Worm (Caenorhabditis elegans): ENCODE results near the gene clec-6.

Gene clec-6

ce11 chrIII:4917960-4918712 lies 30.9 kb upstream of the clec-6 start, which contains the start of gene rpb-8 (continued):
- TF ChIP-seq repo-1 (tag; optimal IDR thresholded peaks at IDR 0.05) = no peak
- peak in 1 of 3 experiments; percentile 72 for TF ChIP-seq lin-35 (GFP tag; optimal IDR thresholded peaks at IDR 0.05)
- no peak for TF ChIP-seq tlf-1 (GFP tag; optimal IDR thresholded peaks at IDR 0.05)
- peak; percentile 52 for TF ChIP-seq F23B12.7 (tag; optimal IDR thresholded peaks at IDR 0.05; ENCODE audit: insufficient read depth)
- no peak for TF ChIP-seq B0019.2 (GFP tag; conservative IDR thresholded peaks at IDR 0.05)
- TF ChIP-seq pha-4 (tag; optimal IDR thresholded peaks at IDR 0.05) = no peak
- TF ChIP-seq attf-6 (GFP tag; IDR thresholded peaks at IDR 0.05) = no peak
- TF ChIP-seq pbrm-1 (GFP tag; IDR thresholded peaks at IDR 0.05) = no peak
- TF ChIP-seq ztf-25 (GFP tag; IDR thresholded peaks at IDR 0.05) = no peak
- TF ChIP-seq lir-1 (GFP tag; conservative IDR thresholded peaks at IDR 0.05) = no peak
- TF ChIP-seq cebp-1 (GFP tag; IDR thresholded peaks at IDR 0.05) = no peak
- peak; percentile 80 for TF ChIP-seq cebp-1 (tag; optimal IDR thresholded peaks at IDR 0.05)
- no peak for TF ChIP-seq F10E7.11 (tag; optimal IDR thresholded peaks at IDR 0.05)
- TF ChIP-seq zim-3 (tag; optimal IDR thresholded peaks at IDR 0.05) = no peak
- no peak for TF ChIP-seq gei-17 (GFP tag; optimal IDR thresholded peaks at IDR 0.05)
- peak; percentile 83 for TF ChIP-seq F33H1.4 (GFP tag; IDR thresholded peaks at IDR 0.05)
- TF ChIP-seq ZK185.1 (tag; optimal IDR thresholded peaks at IDR 0.05; ENCODE audit: poor library complexity, severe bottlenecking) = no peak
- TF ChIP-seq K12H6.12 (tag; optimal IDR thresholded peaks at IDR 0.05) = no peak
- TF ChIP-seq attf-3 (GFP tag; conservative IDR thresholded peaks at IDR 0.05) = no peak
- peak; percentile 71; the same call in 1 of the 2 replicates for TF ChIP-seq ztf-28 (GFP tag; IDR thresholded peaks at IDR 0.05)
- TF ChIP-seq F22D6.2 (tag; optimal IDR thresholded peaks at IDR 0.05) = no peak
- no peak for TF ChIP-seq hmg-20 (GFP tag; IDR thresholded peaks at IDR 0.05)
- no peak for TF ChIP-seq mxl-1 (tag; optimal IDR thresholded peaks at IDR 0.05)
- TF ChIP-seq lin-40 (tag; optimal IDR thresholded peaks at IDR 0.05) = no peak
- TF ChIP-seq Y67H2A.10 (GFP tag; conservative IDR thresholded peaks at IDR 0.05) = no peak
- no peak for TF ChIP-seq tbp1 (GFP tag; optimal IDR thresholded peaks at IDR 0.05)
- no peak for TF ChIP-seq lsy-27 (tag; optimal IDR thresholded peaks at IDR 0.05; ENCODE audit: borderline replicate concordance, insufficient read depth)
- no peak for TF ChIP-seq nhr-27 (tag; optimal IDR thresholded peaks at IDR 0.05)
- TF ChIP-seq rec-8 (tag; optimal IDR thresholded peaks at IDR 0.05) = no peak
- TF ChIP-seq F39B2.1 (GFP tag; IDR thresholded peaks at IDR 0.05) = no peak
- TF ChIP-seq ztf-18 (tag; optimal IDR thresholded peaks at IDR 0.05) = no peak
- no peak for TF ChIP-seq mes-4 (tag; optimal IDR thresholded peaks at IDR 0.05)
- TF ChIP-seq sptf-2 (GFP tag; optimal IDR thresholded peaks at IDR 0.05) = no peak
- no peak for TF ChIP-seq madf-10 (tag; optimal IDR thresholded peaks at IDR 0.05)
- TF ChIP-seq K11D2.4 (GFP tag; IDR thresholded peaks at IDR 0.05) = no peak
- TF ChIP-seq tbx-9 (tag; optimal IDR thresholded peaks at IDR 0.05; ENCODE audit: borderline replicate concordance) = no peak
- no peak for TF ChIP-seq madf-8 (GFP tag; conservative IDR thresholded peaks at IDR 0.05)
- no peak for TF ChIP-seq zfh-2 (GFP tag; conservative IDR thresholded peaks at IDR 0.05)
- TF ChIP-seq lsl-1 (GFP tag; optimal IDR thresholded peaks at IDR 0.05) = peak; percentile 13
- TF ChIP-seq ztf-6 (GFP tag; IDR thresholded peaks at IDR 0.05) = no peak
- TF ChIP-seq nfya-1 (tag; optimal IDR thresholded peaks at IDR 0.05; ENCODE audit: borderline replicate concordance, insufficient read depth) = no peak
- TF ChIP-seq ceh-91 (GFP tag; IDR thresholded peaks at IDR 0.05) = 0 out of 2 replicates have a peak, but pooled peaks have one; percentile 14
- no peak for TF ChIP-seq die-1 (tag; optimal IDR thresholded peaks at IDR 0.05)
- TF ChIP-seq hlh-12 (tag; optimal IDR thresholded peaks at IDR 0.05) = no peak
- TF ChIP-seq Y53F4B.3 (GFP tag; IDR thresholded peaks at IDR 0.05) = no peak
- no peak for TF ChIP-seq B0035.1 (tag; optimal IDR thresholded peaks at IDR 0.05)
- TF ChIP-seq F49E8.2 (tag; optimal IDR thresholded peaks at IDR 0.05; ENCODE audit: insufficient read depth) = no peak
